Worm (Caenorhabditis elegans) whole organism, L4 larva: Measurements from ENCODE around the gene unc-1.
A peak's percentile ranks its signal among the peaks of the same experiment; 100 is the strongest.

ENCODE experiments used
- F26F4.8 ChIP-seq: fragments of 200-800 bp; sonication (Bioruptor generic); conservative IDR thresholded peaks from 2 replicates; pipeline ENCODE4 v1.3.6; 2022; ENCODE audit warnings: missing genetic modification characterization, missing compliant biosample characterization
- F37D6.2 ChIP-seq: sonication (generic microtip); optimal IDR thresholded peaks from 2 replicates; lab custom pipeline; 2016; ENCODE audit warnings: mild to moderate bottlenecking, missing genetic modification characterization, missing compliant biosample characterization
- F44E2.7 ChIP-seq: fragments of 200-800 bp; sonication (Bioruptor generic); IDR thresholded peaks from 2 replicates; pipeline ENCODE4 v2.1.2; 2022; ENCODE audit warnings: missing genetic modification characterization, missing compliant biosample characterization
- R02D3.7 ChIP-seq: fragments of 150-350 bp; sonication (generic microtip); optimal IDR thresholded peaks from 3 replicates; lab custom pipeline; 2014; ENCODE audit warnings: missing biosample characterization, missing genetic modification characterization
- T26A8.4 ChIP-seq: fragments of 200-800 bp; sonication (Bioruptor generic); IDR thresholded peaks from 2 replicates; pipeline ENCODE4 v1.3.6; 2022; ENCODE audit warnings: missing genetic modification characterization, missing compliant biosample characterization
- Y48G9A.11 ChIP-seq: fragments of 200-800 bp; sonication (Bioruptor generic); IDR thresholded peaks from 2 replicates; pipeline ENCODE4 v1.3.6; 2022; ENCODE audit warnings: missing genetic modification reagents, missing genetic modification characterization, missing compliant biosample characterization
- Y75B8A.6 ChIP-seq: fragments of 200-800 bp; sonication (Bioruptor generic); IDR thresholded peaks from 2 replicates; pipeline ENCODE4 v1.3.6; 2022; ENCODE audit warnings: missing genetic modification reagents, missing genetic modification characterization, missing compliant biosample characterization
- ZK337.2 ChIP-seq: fragments of 200-800 bp; sonication (Bioruptor generic); IDR thresholded peaks from 2 replicates; pipeline ENCODE4 v1.3.6; 2022; ENCODE audit warnings: missing genetic modification reagents, missing genetic modification characterization, missing compliant biosample characterization
- aly-2 ChIP-seq: sonication (generic microtip); optimal IDR thresholded peaks from 2 replicates; lab custom pipeline; 2018; ENCODE audit warnings: missing biosample characterization, missing genetic modification characterization
- arid-1 ChIP-seq: fragments of 200-800 bp; sonication (Bioruptor generic); conservative IDR thresholded peaks from 2 replicates; pipeline ENCODE4 v1.3.6; 2022; ENCODE audit warnings: missing genetic modification reagents, missing genetic modification characterization, missing compliant biosample characterization
- ceh-28 ChIP-seq: fragments of 150-350 bp; optimal IDR thresholded peaks from 2 replicates; lab custom pipeline; 2014; ENCODE audit warnings: missing biosample characterization, missing genetic modification reagents, missing genetic modification characterization
- ceh-62 ChIP-seq: sonication (generic microtip); optimal IDR thresholded peaks from 2 replicates; lab custom pipeline; 2017; ENCODE audit warnings: missing biosample characterization, missing genetic modification characterization
- ceh-82 ChIP-seq: sonication (generic microtip); optimal IDR thresholded peaks from 2 replicates; lab custom pipeline; 2017; ENCODE audit warnings: missing biosample characterization, missing genetic modification characterization
- ces-1 ChIP-seq: fragments of 150-350 bp; sonication (generic microtip); optimal IDR thresholded peaks from 4 replicates; lab custom pipeline; 2014; ENCODE audit warnings: missing biosample characterization, missing genetic modification reagents, missing genetic modification characterization
- ctbp-1 ChIP-seq: fragments of 200-800 bp; sonication (Bioruptor generic); IDR thresholded peaks from 2 replicates; pipeline ENCODE4 v1.3.6; 2022; ENCODE audit warnings: missing genetic modification reagents, missing genetic modification characterization, missing compliant biosample characterization
- daf-16 ChIP-seq, 3 experiments: sonication (generic microtip); optimal IDR thresholded peaks; 2 replicates each; lab custom pipeline; 2016 to 2017; ENCODE audit warnings: missing genetic modification characterization in 3 of 3, missing genetic modification reagents in 3 of 3, mild to moderate bottlenecking in 2 of 3, missing compliant biosample characterization in 2 of 3, missing biosample characterization in 1 of 3, moderate library complexity in 1 of 3
- daf-19 ChIP-seq: fragments of 200-800 bp; sonication (Bioruptor generic); conservative IDR thresholded peaks from 2 replicates; pipeline ENCODE4 v1.3.6; 2022; ENCODE audit warnings: missing genetic modification characterization, missing compliant biosample characterization
- dmd-6 ChIP-seq: fragments of 200-800 bp; sonication (Bioruptor generic); IDR thresholded peaks from 2 replicates; pipeline ENCODE4 v1.3.6; 2022; ENCODE audit warnings: missing genetic modification reagents, missing genetic modification characterization, missing compliant biosample characterization
- dmd-8 ChIP-seq: fragments of 200-800 bp; sonication (Bioruptor generic); IDR thresholded peaks from 2 replicates; pipeline ENCODE4 v1.3.6; 2022; ENCODE audit warnings: missing genetic modification characterization, missing compliant biosample characterization
- duxl-1 ChIP-seq: sonication (generic microtip); optimal IDR thresholded peaks from 2 replicates; lab custom pipeline; 2016; ENCODE audit warnings: mild to moderate bottlenecking, missing genetic modification characterization, moderate library complexity, missing compliant biosample characterization; ENCODE audit not compliant: poor library complexity
- dve-1 ChIP-seq: sonication (generic microtip); optimal IDR thresholded peaks from 2 replicates; lab custom pipeline; 2017; ENCODE audit warnings: antibody characterized with exemption, mild to moderate bottlenecking, missing genetic modification characterization, missing compliant biosample characterization; ENCODE audit not compliant: insufficient read depth
- egl-27 ChIP-seq: sonication (generic microtip); optimal IDR thresholded peaks from 3 replicates; lab custom pipeline; 2017; ENCODE audit warnings: missing biosample characterization, missing genetic modification reagents, missing genetic modification characterization
- fkh-10 ChIP-seq: fragments of 150-350 bp; optimal IDR thresholded peaks from 2 replicates; lab custom pipeline; 2014; ENCODE audit warnings: missing biosample characterization, missing genetic modification reagents, missing genetic modification characterization
- hif-1 ChIP-seq, 2 experiments: sonication (generic microtip); optimal IDR thresholded peaks; 2 replicates each; lab custom pipeline; 2016 to 2017; ENCODE audit warnings: missing compliant biosample characterization in 2 of 2, missing genetic modification characterization in 2 of 2, missing genetic modification reagents in 2 of 2, missing genotype in 2 of 2, mild to moderate bottlenecking in 1 of 2
- hlh-11 ChIP-seq: fragments of 200-800 bp; sonication (Bioruptor generic); optimal IDR thresholded peaks from 2 replicates; lab custom pipeline; 2018; ENCODE audit warnings: mild to moderate bottlenecking, missing genetic modification characterization, missing compliant biosample characterization
- hlh-30 ChIP-seq: sonication (generic microtip); optimal IDR thresholded peaks from 2 replicates; lab custom pipeline; 2017; ENCODE audit warnings: antibody characterized with exemption, mild to moderate bottlenecking, missing genetic modification characterization, missing compliant biosample characterization; ENCODE audit not compliant: insufficient read depth
- lin-38 ChIP-seq: fragments of 200-800 bp; sonication (Bioruptor generic); IDR thresholded peaks from 2 replicates; pipeline ENCODE4 v1.3.6; 2022; ENCODE audit warnings: missing genetic modification reagents, missing genetic modification characterization, missing compliant biosample characterization
- madf-9 ChIP-seq: fragments of 200-800 bp; sonication (Bioruptor generic); conservative IDR thresholded peaks from 2 replicates; pipeline ENCODE4 v1.3.6; 2022; ENCODE audit warnings: missing genetic modification reagents, missing genetic modification characterization, missing compliant biosample characterization
- mep-1 ChIP-seq: fragments of 150-350 bp; sonication (generic microtip); optimal IDR thresholded peaks from 3 replicates; lab custom pipeline; 2014; ENCODE audit warnings: missing biosample characterization, missing genetic modification characterization
- mes-2 ChIP-seq: sonication (generic microtip); optimal IDR thresholded peaks from 2 replicates; lab custom pipeline; 2016; ENCODE audit warnings: missing genotype, mild to moderate bottlenecking, missing genetic modification characterization, missing compliant biosample characterization; ENCODE audit not compliant: poor library complexity, severe bottlenecking
- nhr-10 ChIP-seq: fragments of 150-350 bp; optimal IDR thresholded peaks from 2 replicates; lab custom pipeline; 2014; ENCODE audit warnings: missing biosample characterization, missing genetic modification characterization
- nhr-42 ChIP-seq: fragments of 200-800 bp; sonication (Bioruptor generic); IDR thresholded peaks from 2 replicates; pipeline ENCODE4 v1.3.6; 2022; ENCODE audit warnings: missing genetic modification characterization, missing compliant biosample characterization
- nhr-6 ChIP-seq: fragments of 150-350 bp; optimal IDR thresholded peaks from 2 replicates; lab custom pipeline; 2014; ENCODE audit warnings: missing biosample characterization, missing genetic modification characterization
- nhr-76 ChIP-seq: fragments of 150-350 bp; optimal IDR thresholded peaks from 2 replicates; lab custom pipeline; 2014; ENCODE audit warnings: missing biosample characterization, missing genetic modification characterization
- saeg-2 ChIP-seq: fragments of 200-800 bp; sonication (Bioruptor generic); IDR thresholded peaks from 2 replicates; pipeline ENCODE4 v1.3.6; 2022; ENCODE audit warnings: missing genetic modification reagents, missing genetic modification characterization, missing compliant biosample characterization
- set-16 ChIP-seq: fragments of 200-800 bp; sonication (Bioruptor generic); IDR thresholded peaks from 2 replicates; pipeline ENCODE4 v1.3.6; 2022; ENCODE audit warnings: missing genetic modification reagents, missing genetic modification characterization, missing compliant biosample characterization
- spr-1 ChIP-seq: sonication (generic microtip); optimal IDR thresholded peaks from 2 replicates; lab custom pipeline; 2016; ENCODE audit warnings: mild to moderate bottlenecking, missing genetic modification characterization, missing compliant biosample characterization
- spr-3 ChIP-seq: fragments of 200-800 bp; sonication (Bioruptor generic); optimal IDR thresholded peaks from 2 replicates; lab custom pipeline; 2018; ENCODE audit warnings: mild to moderate bottlenecking, missing genetic modification characterization, missing compliant biosample characterization
- tra-1 ChIP-seq: fragments of 200-800 bp; sonication (Bioruptor generic); IDR thresholded peaks from 2 replicates; pipeline ENCODE4 v1.3.6; 2022; ENCODE audit warnings: missing genetic modification reagents, missing genetic modification characterization, missing compliant biosample characterization
- unc-130 ChIP-seq: sonication (generic microtip); optimal IDR thresholded peaks from 2 replicates; lab custom pipeline; 2016; ENCODE audit warnings: missing genetic modification reagents, missing genetic modification characterization, missing compliant biosample characterization
- unc-62 ChIP-seq, 3 experiments: fragments of 150-350 bp in 1 of 3; sonication (generic microtip); optimal IDR thresholded peaks in 2 of 3; peaks in 1 of 3; 1 replicate in 1 of 3; 2 replicates in 2 of 3; lab custom pipeline; 2014 to 2017; ENCODE audit warnings: missing biosample characterization in 3 of 3, missing genetic modification characterization in 3 of 3, missing genetic modification reagents in 3 of 3, missing genotype in 1 of 3
- zfp-2 ChIP-seq: sonication (generic microtip); optimal IDR thresholded peaks from 2 replicates; lab custom pipeline; 2016; ENCODE audit warnings: mild to moderate bottlenecking, missing genetic modification characterization, missing compliant biosample characterization
- zfp-3 ChIP-seq: fragments of 200-800 bp; sonication (Bioruptor generic); conservative IDR thresholded peaks from 2 replicates; pipeline ENCODE4 v1.3.6; 2022; ENCODE audit warnings: missing genetic modification reagents, missing genetic modification characterization, missing compliant biosample characterization
- ztf-11 ChIP-seq: fragments of 150-350 bp; optimal IDR thresholded peaks from 2 replicates; lab custom pipeline; 2014; ENCODE audit warnings: missing biosample characterization, missing genetic modification characterization
- ztf-7 ChIP-seq: fragments of 150-350 bp; optimal IDR thresholded peaks from 2 replicates; lab custom pipeline; 2014; ENCODE audit warnings: missing biosample characterization, missing genetic modification characterization

Gene unc-1

DNA sequence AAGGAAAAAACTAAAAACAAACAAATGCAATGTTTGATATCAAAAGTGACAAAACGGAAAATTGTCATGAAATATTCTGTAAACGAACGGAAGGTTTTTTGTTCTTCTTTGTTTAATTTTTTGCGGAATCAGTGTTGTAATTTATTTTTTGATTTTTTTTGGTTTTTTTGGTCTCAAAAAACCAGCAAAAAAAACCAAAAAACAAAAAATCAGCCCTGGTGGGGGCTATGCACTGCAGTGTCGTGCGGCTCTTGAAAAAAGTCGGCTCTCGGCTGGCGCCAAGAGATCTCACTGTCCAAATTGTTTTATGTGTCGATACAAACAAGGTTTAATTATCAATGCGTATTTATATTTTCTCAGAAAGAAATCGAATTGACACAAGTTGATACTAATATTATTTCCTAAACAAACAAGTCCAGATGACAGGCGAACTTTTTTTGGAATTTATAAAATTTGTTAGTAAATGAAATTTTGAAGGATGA is 49.8 kb downstream of the unc-1 start (continued):
- TF ChIP-seq hif-1 (tag; optimal IDR thresholded peaks at IDR 0.05; lab: Kevin White, UChicago) = peak in 1 of 2 experiments; percentile 5
- no peak for TF ChIP-seq Y48G9A.11 (GFP tag; lab: Robert Waterston, UW)
- TF ChIP-seq madf-9 (GFP tag; lab: Robert Waterston, UW) = no peak
- no peak for TF ChIP-seq arid-1 (GFP tag; lab: Robert Waterston, UW)
- TF ChIP-seq fkh-10 (GFP tag; lab: Kevin White, UChicago) = no peak
- no peak for TF ChIP-seq R02D3.7 (tag; lab: Kevin White, UChicago)
- TF ChIP-seq daf-16 (GFP tag; optimal IDR thresholded peaks at IDR 0.05; lab: Kevin White, UChicago) = no peak
- peak; percentile 31 for TF ChIP-seq daf-16 (tag; optimal IDR thresholded peaks at IDR 0.05; lab: Kevin White, UChicago)
- TF ChIP-seq unc-130 = no peak
- TF ChIP-seq nhr-10 (tag; lab: Kevin White, UChicago) = no peak
- TF ChIP-seq spr-1 = no peak
- TF ChIP-seq zfp-2 (tag; lab: Kevin White, UChicago) = no peak
- TF ChIP-seq, all 104 proteins: peak for 31

DNA sequence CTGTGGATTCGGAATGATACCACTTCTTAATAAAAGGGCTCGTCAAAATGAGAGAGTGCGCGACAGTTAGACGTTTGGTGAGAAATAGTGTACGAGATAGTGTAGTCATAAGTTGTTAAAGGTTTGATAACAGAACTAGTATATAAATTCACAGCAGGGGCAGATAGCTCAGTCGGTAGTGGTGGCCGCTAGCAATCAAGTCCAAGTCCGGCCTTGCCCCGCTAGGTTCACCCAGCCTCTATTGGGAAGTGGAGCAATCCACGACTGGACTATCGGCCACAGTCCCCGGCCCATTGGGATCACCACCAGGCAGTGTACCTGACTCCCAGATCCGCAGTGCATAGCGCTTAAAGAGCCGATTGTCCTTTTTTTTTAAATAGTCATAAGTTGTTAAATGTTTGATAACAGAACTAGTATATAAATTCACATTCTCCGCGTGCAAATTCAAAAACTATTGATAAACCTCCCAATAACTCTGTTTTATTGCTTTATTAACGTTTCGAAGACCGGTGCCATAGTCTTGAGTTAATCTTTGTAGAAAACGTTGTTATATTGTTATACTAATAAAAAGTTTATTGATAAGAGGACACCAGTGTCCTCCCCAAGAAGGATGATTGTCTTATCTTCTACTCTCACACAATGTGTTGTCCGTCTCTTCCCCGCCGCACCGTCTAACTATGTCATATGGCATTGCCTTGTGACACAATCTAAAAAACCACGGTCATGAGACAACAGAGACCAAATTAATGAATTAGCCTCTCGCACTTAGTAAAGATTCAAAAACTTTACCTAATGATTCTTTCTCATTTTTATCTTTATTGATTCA is 51.4 kb downstream of the unc-1 start:
- TF ChIP-seq spr-3 = peak; percentile 15
- no peak for TF ChIP-seq ceh-62 (tag; lab: Kevin White, UChicago)
- peak; percentile 63 for TF ChIP-seq mes-2 (tag; lab: Kevin White, UChicago)
- TF ChIP-seq tra-1 (GFP tag; lab: Robert Waterston, UW) = 0 out of 2 replicates have a peak, but pooled peaks have one; percentile 25
- peak; percentile 40; the same call in 1 of the 2 replicates for TF ChIP-seq madf-9 (GFP tag; lab: Robert Waterston, UW)
- TF ChIP-seq hlh-30 (tag; lab: Kevin White, UChicago) = peak; percentile 92
- TF ChIP-seq F26F4.8 (GFP tag; lab: Robert Waterston, UW) = no peak
- TF ChIP-seq unc-62 (GFP tag; optimal IDR thresholded peaks at IDR 0.05 in 1 of 2; lab: Kevin White, UChicago) = peak in 1 of 2 experiments; percentile 31
- TF ChIP-seq unc-62 (tag; optimal IDR thresholded peaks at IDR 0.05; lab: Kevin White, UChicago) = no peak
- TF ChIP-seq egl-27 (tag; lab: Kevin White, UChicago) = no peak
- TF ChIP-seq nhr-42 (GFP tag; lab: Robert Waterston, UW) = no peak
- no peak for TF ChIP-seq Y75B8A.6 (GFP tag; lab: Robert Waterston, UW)
- 0 out of 2 replicates have a peak, but pooled peaks have one; percentile 38 for TF ChIP-seq saeg-2 (GFP tag; lab: Robert Waterston, UW)
- TF ChIP-seq nhr-6 (tag; lab: Kevin White, UChicago) = peak; percentile 65
- TF ChIP-seq ZK337.2 = 0 out of 2 replicates have a peak, but pooled peaks have one; percentile 11
- no peak for TF ChIP-seq ceh-28 (tag; lab: Kevin White, UChicago)
- TF ChIP-seq ces-1 (GFP tag; lab: Kevin White, UChicago) = no peak
- TF ChIP-seq dmd-6 (GFP tag; lab: Robert Waterston, UW) = peak; percentile 85
- peak; percentile 91 for TF ChIP-seq hlh-11 (tag; lab: Kevin White, UChicago)
- no peak for TF ChIP-seq aly-2 (tag; lab: Kevin White, UChicago)
- peak; percentile 53 for TF ChIP-seq T26A8.4
- peak; percentile 92 for TF ChIP-seq dve-1 (tag; lab: Kevin White, UChicago)
- no peak for TF ChIP-seq F37D6.2 (tag; lab: Kevin White, UChicago)
- no peak for TF ChIP-seq ztf-11 (tag; lab: Kevin White, UChicago)
- TF ChIP-seq daf-19 (GFP tag; lab: Robert Waterston, UW) = 0 out of 2 replicates have a peak, but pooled peaks have one; percentile 56
- TF ChIP-seq lin-38 (GFP tag; lab: Robert Waterston, UW) = peak; percentile 39; the same call in 1 of the 2 replicates
- no peak for TF ChIP-seq ceh-82 (tag; lab: Kevin White, UChicago)
- TF ChIP-seq dmd-8 (GFP tag; lab: Robert Waterston, UW) = peak; percentile 69; the same call in 1 of the 2 replicates
- 0 out of 2 replicates have a peak, but pooled peaks have one; percentile 27 for TF ChIP-seq ctbp-1 (GFP tag; lab: Robert Waterston, UW)
- peak; percentile 51 for TF ChIP-seq ztf-7 (tag; lab: Kevin White, UChicago)
- TF ChIP-seq zfp-3 (GFP tag; lab: Robert Waterston, UW) = peak; percentile 64; the same call in 1 of the 2 replicates
- peak; percentile 26 for TF ChIP-seq spr-1
- TF ChIP-seq duxl-1 (tag; lab: Kevin White, UChicago) = peak; percentile 63
- peak; percentile 33 for TF ChIP-seq mep-1
- TF ChIP-seq nhr-10 (tag; lab: Kevin White, UChicago) = peak; percentile 78
- TF ChIP-seq nhr-76 (tag; lab: Kevin White, UChicago) = no peak
- TF ChIP-seq F44E2.7 (GFP tag; lab: Robert Waterston, UW) = no peak
- TF ChIP-seq set-16 = peak; percentile 78
